Fruit fly (Drosophila melanogaster) whole organism: Measurements from ENCODE around the gene CG1774.

Experiments
- pan ChIP-seq: fragments of >200 bp; optimal IDR thresholded peaks from 2 replicates; lab custom pipeline; 2017
- psq ChIP-seq: fragments of >200 bp; optimal IDR thresholded peaks from 2 replicates; lab custom pipeline; 2017
- usp ChIP-seq: fragments of >200 bp; optimal IDR thresholded peaks from 2 replicates; lab custom pipeline; 2017; ENCODE audit warnings: missing biosample characterization, missing genetic modification characterization, mixed read lengths

dm6 chr3R:31605790-31606189 lies 13.2 kb downstream of the CG1774 start:
- no peak for TF ChIP-seq psq (lab: Kevin White, UChicago)
- TF ChIP-seq pan (lab: Kevin White, UChicago) = no peak
- TF ChIP-seq usp (GFP tag; lab: Kevin White, UChicago) = no peak
